Fruit fly (Drosophila melanogaster) whole organism, embryonic: ENCODE measurements around the gene nod.

Experiments used
- Atf-2 ChIP-seq: fragments of 200-800 bp; sonication (Bioruptor generic); optimal IDR thresholded peaks from 2 replicates; lab custom pipeline; 2016; ENCODE audit warnings: missing biosample characterization, missing genetic modification characterization
- Awh ChIP-seq: fragments of 200-800 bp; sonication (Bioruptor generic); IDR thresholded peaks from 2 replicates; pipeline ENCODE4, ENCODE4 v1.3.6; 2022; ENCODE audit warnings: missing biosample characterization, missing genetic modification characterization
- CG10321 ChIP-seq: fragments of 200-800 bp; sonication (Bioruptor generic); IDR thresholded peaks from 2 replicates; pipeline ENCODE4 v1.3.6; 2022; ENCODE audit warnings: missing biosample characterization, missing genetic modification characterization
- CG11398 ChIP-seq: fragments of 200-800 bp; sonication (Bioruptor generic); optimal IDR thresholded peaks from 2 replicates; lab custom pipeline; 2016; ENCODE audit warnings: missing biosample characterization, missing genetic modification characterization
- CG1233 ChIP-seq: fragments of 200-800 bp; sonication (Bioruptor generic); optimal IDR thresholded peaks from 4 replicates; lab custom pipeline; 2018; ENCODE audit warnings: missing biosample characterization, mild to moderate bottlenecking, missing genetic modification characterization
- CG13894 ChIP-seq: fragments of 200-800 bp; sonication (Bioruptor generic); optimal IDR thresholded peaks from 3 replicates; lab custom pipeline; 2018; ENCODE audit warnings: missing biosample characterization, mild to moderate bottlenecking, missing genetic modification characterization, moderate library complexity
- CG14014 ChIP-seq: fragments of 200-800 bp; sonication (Bioruptor generic); IDR thresholded peaks from 2 replicates; pipeline ENCODE4 v1.3.6; 2022; ENCODE audit warnings: missing biosample characterization, missing genetic modification characterization
- CG15479 ChIP-seq: fragments of 200-800 bp; sonication (Bioruptor generic); optimal IDR thresholded peaks from 3 replicates; lab custom pipeline; 2019; ENCODE audit warnings: missing biosample characterization, mild to moderate bottlenecking, missing genetic modification characterization, moderate library complexity
- CG16813 ChIP-seq: fragments of 200-800 bp; sonication (Bioruptor generic); IDR thresholded peaks from 3 replicates; pipeline ENCODE4 v1.3.6; 2022; ENCODE audit warnings: missing biosample characterization, missing genetic modification characterization; ENCODE audit not compliant: partially characterized antibody
- CG17361 ChIP-seq: fragments of 200-800 bp; sonication (Bioruptor generic); IDR thresholded peaks from 3 replicates; pipeline ENCODE4 v1.3.6; 2022; ENCODE audit warnings: missing biosample characterization, missing genetic modification characterization
- CG18599 ChIP-seq: fragments of 200-800 bp; sonication (Bioruptor generic); optimal IDR thresholded peaks from 3 replicates; lab custom pipeline; 2017; ENCODE audit warnings: missing biosample characterization, missing genetic modification characterization, mild to moderate bottlenecking, moderate library complexity, missing genetic modification reagents
- CG2712 ChIP-seq: fragments of 200-800 bp; optimal IDR thresholded peaks from 3 replicates; lab custom pipeline; 2019; ENCODE audit warnings: missing biosample characterization, mild to moderate bottlenecking, missing genetic modification characterization, moderate library complexity
- CG30020 ChIP-seq: fragments of 200-800 bp; optimal IDR thresholded peaks from 2 replicates; lab custom pipeline; 2019; ENCODE audit warnings: missing biosample characterization, mild to moderate bottlenecking, missing genetic modification characterization, moderate library complexity
- CG30431 ChIP-seq: fragments of 200-800 bp; sonication (Bioruptor generic); optimal IDR thresholded peaks from 2 replicates; lab custom pipeline; 2017; ENCODE audit warnings: missing biosample characterization, missing genetic modification characterization
- CG3281 ChIP-seq: fragments of 200-800 bp; sonication (Bioruptor generic); optimal IDR thresholded peaks from 3 replicates; lab custom pipeline; 2017; ENCODE audit warnings: missing biosample characterization, mild to moderate bottlenecking, missing genetic modification characterization
- CG33213 ChIP-seq: fragments of 200-800 bp; sonication (Bioruptor generic); optimal IDR thresholded peaks from 3 replicates; lab custom pipeline; 2016; ENCODE audit warnings: missing biosample characterization, missing genetic modification characterization
- CG34422 ChIP-seq: fragments of 200-800 bp; sonication (Bioruptor generic); IDR thresholded peaks from 3 replicates; pipeline ENCODE4 v1.3.6; 2022; ENCODE audit warnings: missing biosample characterization, missing genetic modification characterization
- CG43689 ChIP-seq: fragments of 200-800 bp; sonication (Bioruptor generic); IDR thresholded peaks from 2 replicates; pipeline ENCODE4 v1.3.6; 2022; ENCODE audit warnings: missing biosample characterization, missing genetic modification characterization
- CG4730 ChIP-seq: fragments of 200-800 bp; sonication (Bioruptor generic); IDR thresholded peaks from 2 replicates; pipeline ENCODE4 v1.3.6; 2022; ENCODE audit warnings: missing biosample characterization, missing genetic modification characterization
- CG7745 ChIP-seq: fragments of 200-800 bp; sonication (Bioruptor generic); optimal IDR thresholded peaks from 2 replicates; lab custom pipeline; 2018; ENCODE audit warnings: missing biosample characterization, mild to moderate bottlenecking, missing genetic modification characterization, moderate library complexity
- CG9437 ChIP-seq: fragments of 200-800 bp; sonication (Bioruptor generic); optimal IDR thresholded peaks from 2 replicates; lab custom pipeline; 2018; ENCODE audit warnings: missing biosample characterization, mild to moderate bottlenecking, missing genetic modification characterization
- CG9609 ChIP-seq: fragments of 200-800 bp; sonication (Bioruptor generic); optimal IDR thresholded peaks from 3 replicates; lab custom pipeline; 2016; ENCODE audit warnings: missing biosample characterization, missing genetic modification characterization
- CG9932 ChIP-seq: fragments of 200-800 bp; sonication (Bioruptor generic); IDR thresholded peaks from 2 replicates; pipeline ENCODE4 v1.3.6; 2022; ENCODE audit warnings: missing biosample characterization, missing genetic modification characterization
- Chrac-16 ChIP-seq: fragments of 200-800 bp; sonication (Bioruptor generic); optimal IDR thresholded peaks from 3 replicates; lab custom pipeline; 2016; ENCODE audit warnings: missing biosample characterization, missing genetic modification characterization
- D ChIP-seq, 2 experiments: fragments of 200-800 bp in 1 of 2; fragments of >200 bp in 1 of 2; sonication (Bioruptor generic) in 1 of 2; optimal IDR thresholded peaks; 2 replicates in 1 of 2; 3 replicates in 1 of 2; lab custom pipeline; 2017; ENCODE audit warnings: mild to moderate bottlenecking in 1 of 2, missing biosample characterization in 1 of 2, missing genetic modification characterization in 1 of 2, missing genetic modification reagents in 1 of 2
- GATAe ChIP-seq: fragments of 200-800 bp; sonication (Bioruptor generic); conservative IDR thresholded peaks from 2 replicates; pipeline ENCODE4 v1.3.6; 2022; ENCODE audit warnings: missing biosample characterization, missing genetic modification characterization
- HLH4C ChIP-seq: fragments of 200-800 bp; sonication (Bioruptor generic); IDR thresholded peaks from 3 replicates; pipeline ENCODE4 v1.3.6; 2022; ENCODE audit warnings: missing biosample characterization, missing genetic modification characterization; ENCODE audit not compliant: partially characterized antibody
- Hmr ChIP-seq: fragments of 200-800 bp; sonication (Bioruptor generic); optimal IDR thresholded peaks from 3 replicates; lab custom pipeline; 2017; ENCODE audit warnings: mild to moderate bottlenecking, missing biosample characterization, missing genetic modification reagents, missing genetic modification characterization
- Max ChIP-seq: fragments of 200-800 bp; sonication (Bioruptor generic); optimal IDR thresholded peaks from 2 replicates; lab custom pipeline; 2016; ENCODE audit warnings: missing biosample characterization, mild to moderate bottlenecking, missing genetic modification characterization
- NK7.1 ChIP-seq: fragments of 200-800 bp; sonication (Bioruptor generic); optimal IDR thresholded peaks from 3 replicates; lab custom pipeline; 2016; ENCODE audit warnings: missing biosample characterization, missing genetic modification characterization
- NfI ChIP-seq: fragments of 200-800 bp; sonication (Bioruptor generic); optimal IDR thresholded peaks from 3 replicates; lab custom pipeline; 2018; ENCODE audit warnings: missing biosample characterization, mild to moderate bottlenecking, missing genetic modification characterization, moderate library complexity
- Oli ChIP-seq: fragments of 200-800 bp; sonication (Bioruptor generic); optimal IDR thresholded peaks from 2 replicates; lab custom pipeline; 2018; ENCODE audit warnings: missing biosample characterization, mild to moderate bottlenecking, missing genetic modification characterization, moderate library complexity
- Xrp1 ChIP-seq: fragments of 200-800 bp; sonication (Bioruptor generic); IDR thresholded peaks from 2 replicates; pipeline ENCODE4 v1.3.6; 2022; ENCODE audit warnings: missing biosample characterization, missing genetic modification characterization
- chn ChIP-seq: fragments of 200-800 bp; sonication (Bioruptor generic); optimal IDR thresholded peaks from 2 replicates; lab custom pipeline; 2016; ENCODE audit warnings: missing biosample characterization, missing genetic modification characterization
- ems ChIP-seq: fragments of 200-800 bp; sonication (Bioruptor generic); optimal IDR thresholded peaks from 3 replicates; lab custom pipeline; 2016; ENCODE audit warnings: missing biosample characterization, missing genetic modification characterization
- hbn ChIP-seq: fragments of 200-800 bp; sonication (Bioruptor generic); IDR thresholded peaks from 2 replicates; pipeline ENCODE4 v1.3.6; 2022; ENCODE audit warnings: missing biosample characterization, missing genetic modification characterization; ENCODE audit not compliant: partially characterized antibody
- hkb ChIP-seq, 2 experiments: fragments of 200-800 bp in 1 of 2; fragments of >200 bp in 1 of 2; sonication (Bioruptor generic) in 1 of 2; IDR thresholded peaks in 1 of 2; optimal IDR thresholded peaks in 1 of 2; 2 replicates each; pipeline versions ENCODE4 v1.3.6 to Lab custom; 2017 to 2022; ENCODE audit warnings: missing biosample characterization in 1 of 2, missing genetic modification characterization in 1 of 2
- jumu ChIP-seq: fragments of 200-800 bp; sonication (Bioruptor generic); optimal IDR thresholded peaks from 3 replicates; lab custom pipeline; 2016; ENCODE audit warnings: missing biosample characterization, missing genetic modification characterization
- luna ChIP-seq: fragments of 200-800 bp; sonication (Bioruptor generic); optimal IDR thresholded peaks from 2 replicates; lab custom pipeline; 2016; ENCODE audit warnings: missing biosample characterization, missing genetic modification characterization
- pan ChIP-seq, 4 experiments: fragments of >200 bp in 3 of 4; fragments of 200-800 bp in 1 of 4; sonication (Bioruptor generic) in 1 of 4; optimal IDR thresholded peaks in 3 of 4; IDR thresholded peaks in 1 of 4; 2 replicates each; pipeline versions ENCODE4 v1.3.6 to Lab custom; 2017 to 2022; ENCODE audit warnings: missing biosample characterization in 2 of 4, missing genetic modification characterization in 2 of 4, mixed read lengths in 1 of 4
- pita ChIP-seq: fragments of 200-800 bp; sonication (Bioruptor generic); optimal IDR thresholded peaks from 2 replicates; lab custom pipeline; 2017; ENCODE audit warnings: missing biosample characterization, mild to moderate bottlenecking, missing genetic modification characterization
- sd ChIP-seq: fragments of 200-800 bp; sonication (Bioruptor generic); optimal IDR thresholded peaks from 3 replicates; lab custom pipeline; 2018; ENCODE audit warnings: missing biosample characterization, mild to moderate bottlenecking, missing genetic modification characterization, moderate library complexity
- stwl ChIP-seq: fragments of 200-800 bp; sonication (Bioruptor generic); optimal IDR thresholded peaks from 3 replicates; lab custom pipeline; 2018; ENCODE audit warnings: missing biosample characterization, mild to moderate bottlenecking, missing genetic modification characterization, moderate library complexity
- trem ChIP-seq: fragments of 200-800 bp; optimal IDR thresholded peaks from 3 replicates; lab custom pipeline; 2019; ENCODE audit warnings: missing biosample characterization, mild to moderate bottlenecking, missing genetic modification characterization, moderate library complexity
- twi ChIP-seq: fragments of 200-800 bp; optimal IDR thresholded peaks from 2 replicates; lab custom pipeline; 2019; ENCODE audit warnings: missing biosample characterization, mild to moderate bottlenecking, missing genetic modification characterization, moderate library complexity
- zfh1 ChIP-seq: fragments of 200-800 bp; sonication (Bioruptor generic); IDR thresholded peaks from 3 replicates; pipeline ENCODE4 v1.3.6; 2022; ENCODE audit warnings: missing biosample characterization, missing genetic modification characterization
- zfh2 ChIP-seq: fragments of 200-800 bp; sonication (Bioruptor generic); optimal IDR thresholded peaks from 2 replicates; lab custom pipeline; 2016; ENCODE audit warnings: missing biosample characterization, missing genetic modification characterization

nod gene

dm6 chrX:11580200-11580840 is at the start of gene nod:
Gene nod (plus strand): TSS chrX:11580772.
- peak; percentile 74 for TF ChIP-seq jumu (GFP tag; lab: Kevin White, UChicago)
- TF ChIP-seq CG30020 (tag; lab: Kevin White, UChicago) = peak; percentile 10
- TF ChIP-seq CG33213 = peak; percentile 76
- TF ChIP-seq twi (tag; lab: Kevin White, UChicago) = no peak
- TF ChIP-seq pan (optimal IDR thresholded peaks at IDR 0.05; lab: Kevin White, UChicago) = no peak
- TF ChIP-seq pan (GFP tag; optimal IDR thresholded peaks at IDR 0.05 in 1 of 2, IDR thresholded peaks at IDR 0.05 in 1 of 2) = peak in 1 of 2 experiments; percentile 55
- TF ChIP-seq HLH4C (GFP tag; lab: Robert Waterston, UW) = no peak
- peak; percentile 55 for TF ChIP-seq CG9609
- TF ChIP-seq zfh2 (GFP tag; lab: Kevin White, UChicago) = peak; percentile 82
- peak; percentile 69 for TF ChIP-seq Atf-2 (GFP tag; lab: Kevin White, UChicago)
- TF ChIP-seq CG2712 (tag; lab: Kevin White, UChicago) = peak; percentile 65
- TF ChIP-seq trem = peak; percentile 90
- TF ChIP-seq NK7.1 (GFP tag; lab: Kevin White, UChicago) = peak; percentile 12
- peak; percentile 89 for TF ChIP-seq pita
- TF ChIP-seq CG4730 (GFP tag; lab: Robert Waterston, UW) = peak; percentile 44; the same call in 1 of the 2 replicates
- no peak for TF ChIP-seq CG43689
- TF ChIP-seq CG7745 = no peak
- peak; percentile 28 for TF ChIP-seq CG11398 (GFP tag; lab: Kevin White, UChicago)
- TF ChIP-seq chn (GFP tag; lab: Kevin White, UChicago) = peak; percentile 54
- peak; percentile 51 for TF ChIP-seq CG3281
- peak; percentile 34 for TF ChIP-seq CG9437 (GFP tag; lab: Kevin White, UChicago)
- peak; percentile 71 for TF ChIP-seq CG17361 (GFP tag; lab: Robert Waterston, UW)
- TF ChIP-seq Awh (GFP tag; lab: Robert Waterston, UW) = 0 out of 2 replicates have a peak, but pooled peaks have one; percentile 37
- peak; percentile 73 for TF ChIP-seq hbn (GFP tag; lab: Robert Waterston, UW)
- TF ChIP-seq CG14014 (GFP tag; lab: Robert Waterston, UW) = peak; percentile 62; the same call in 1 of the 2 replicates
- TF ChIP-seq NfI (GFP tag; lab: Kevin White, UChicago) = peak; percentile 64
- TF ChIP-seq stwl (tag; lab: Kevin White, UChicago) = peak; percentile 66
- TF ChIP-seq CG30431 (GFP tag; lab: Kevin White, UChicago) = peak; percentile 35
- TF ChIP-seq CG9932 = peak; percentile 72
- TF ChIP-seq hkb (optimal IDR thresholded peaks at IDR 0.05; lab: Kevin White, UChicago) = peak; percentile 76
- TF ChIP-seq hkb (GFP tag; IDR thresholded peaks at IDR 0.05; lab: Robert Waterston, UW) = peak; percentile 42; the same call in 1 of the 2 replicates
- TF ChIP-seq CG34422 (GFP tag; lab: Robert Waterston, UW) = no peak
- peak; percentile 86 for TF ChIP-seq Hmr (GFP tag; lab: Kevin White, UChicago)
- peak; percentile 57 for TF ChIP-seq Chrac-16 (GFP tag; lab: Kevin White, UChicago)
- peak; percentile 63 for TF ChIP-seq CG16813 (GFP tag; lab: Robert Waterston, UW)
- TF ChIP-seq luna (GFP tag; lab: Kevin White, UChicago) = peak; percentile 36
- no peak for TF ChIP-seq Max (GFP tag; lab: Kevin White, UChicago)
- peak; percentile 64 for TF ChIP-seq zfh1 (GFP tag; lab: Robert Waterston, UW)
- peak; percentile 50 for TF ChIP-seq Oli (tag; lab: Kevin White, UChicago)
- peak; percentile 66 for TF ChIP-seq CG13894 (tag; lab: Kevin White, UChicago)
- peak; percentile 52 for TF ChIP-seq CG1233 (GFP tag; lab: Kevin White, UChicago)
- TF ChIP-seq GATAe (GFP tag; lab: Robert Waterston, UW) = no peak
- peak; percentile 71 for TF ChIP-seq D (optimal IDR thresholded peaks at IDR 0.05; lab: Kevin White, UChicago)
- TF ChIP-seq D (GFP tag; optimal IDR thresholded peaks at IDR 0.05; lab: Kevin White, UChicago) = peak; percentile 10
- peak; percentile 66 for TF ChIP-seq CG15479 (GFP tag; lab: Kevin White, UChicago)
- TF ChIP-seq sd (tag; lab: Kevin White, UChicago) = peak; percentile 76
- peak; percentile 70 for TF ChIP-seq CG18599 (GFP tag; lab: Kevin White, UChicago)
- peak; percentile 48; the same call in 1 of the 2 replicates for TF ChIP-seq Xrp1
- TF ChIP-seq CG10321 (GFP tag; lab: Robert Waterston, UW) = peak; percentile 78
- TF ChIP-seq ems (GFP tag; lab: Kevin White, UChicago) = peak; percentile 78
